Fruit fly (Drosophila melanogaster): ENCODE results near the gene CG10348.
A peak's percentile ranks its signal among the peaks of the same experiment; 100 is the strongest.

dm6 chr2L:18698559-18699130 lies 33.7 kb downstream of the CG10348 start, which contains the start of gene CG10341:
- no peak for TF ChIP-seq CG32264 (GFP tag; optimal IDR thresholded peaks at IDR 0.05)
- TF ChIP-seq usp (GFP tag; optimal IDR thresholded peaks at IDR 0.05): no peak
- TF ChIP-seq h (GFP tag; optimal IDR thresholded peaks at IDR 0.05): peak; percentile 3
- TF ChIP-seq psq (GFP tag; optimal IDR thresholded peaks at IDR 0.05): no peak
- TF ChIP-seq sage (GFP tag; optimal IDR thresholded peaks at IDR 0.05): peak; percentile 3
- no peak for TF ChIP-seq Rel (GFP tag; optimal IDR thresholded peaks at IDR 0.05)
- TF ChIP-seq Rel (tag; optimal IDR thresholded peaks at IDR 0.05): no peak
- no peak for TF ChIP-seq Dfd (GFP tag; optimal IDR thresholded peaks at IDR 0.05)
- TF ChIP-seq pan (optimal IDR thresholded peaks at IDR 0.05): no peak
- no peak for TF ChIP-seq OdsH (GFP tag; optimal IDR thresholded peaks at IDR 0.05)
- no peak for TF ChIP-seq sv (GFP tag; optimal IDR thresholded peaks at IDR 0.05)
- TF ChIP-seq Sp1 (GFP tag; optimal IDR thresholded peaks at IDR 0.05): no peak
- TF ChIP-seq fru (GFP tag; optimal IDR thresholded peaks at IDR 0.05): no peak
- TF ChIP-seq brk (GFP tag; optimal IDR thresholded peaks at IDR 0.05): no peak
